Fruit fly (Drosophila melanogaster) whole organism, embryonic: ENCODE results near the gene NK7.1.

ENCODE experiments used
- Ada2b ChIP-seq: fragments of 200-800 bp; sonication (Bioruptor generic); IDR thresholded peaks from 2 replicates; pipeline ENCODE4 v1.3.6; 2022; ENCODE audit warnings: missing biosample characterization, missing genetic modification characterization
- Asciz ChIP-seq: fragments of 200-800 bp; sonication (Bioruptor generic); optimal IDR thresholded peaks from 2 replicates; lab custom pipeline; 2017; ENCODE audit warnings: missing biosample characterization, mild to moderate bottlenecking, missing genetic modification characterization, missing genetic modification reagents
- C15 ChIP-seq: fragments of 200-800 bp; sonication (Bioruptor generic); IDR thresholded peaks from 3 replicates; pipeline ENCODE4 v1.3.6; 2022; ENCODE audit warnings: missing biosample characterization, missing genetic modification characterization
- CG10147 ChIP-seq: fragments of 200-800 bp; sonication (Bioruptor generic); optimal IDR thresholded peaks from 2 replicates; lab custom pipeline; 2019; ENCODE audit warnings: missing biosample characterization, mild to moderate bottlenecking, missing genetic modification characterization, moderate library complexity
- CG10366 ChIP-seq: fragments of 200-800 bp; sonication (Bioruptor generic); IDR thresholded peaks from 2 replicates; pipeline ENCODE4 v1.3.6; 2022; ENCODE audit warnings: missing biosample characterization, missing genetic modification characterization
- CG12769 ChIP-seq: fragments of 200-800 bp; sonication (Bioruptor generic); optimal IDR thresholded peaks from 2 replicates; lab custom pipeline; 2019; ENCODE audit warnings: missing biosample characterization, mild to moderate bottlenecking, missing genetic modification characterization, moderate library complexity
- CG13894 ChIP-seq: fragments of 200-800 bp; sonication (Bioruptor generic); optimal IDR thresholded peaks from 3 replicates; lab custom pipeline; 2018; ENCODE audit warnings: missing biosample characterization, mild to moderate bottlenecking, missing genetic modification characterization, moderate library complexity
- CG15269 ChIP-seq: fragments of 200-800 bp; sonication (Bioruptor generic); optimal IDR thresholded peaks from 2 replicates; lab custom pipeline; 2018; ENCODE audit warnings: missing biosample characterization, mild to moderate bottlenecking, missing genetic modification characterization, moderate library complexity
- CG15696 ChIP-seq: fragments of 200-800 bp; sonication (Bioruptor generic); optimal IDR thresholded peaks from 2 replicates; lab custom pipeline; 2019; ENCODE audit warnings: missing biosample characterization, mild to moderate bottlenecking, missing genetic modification characterization, moderate library complexity
- CG17359 ChIP-seq: fragments of 200-800 bp; sonication (Bioruptor generic); optimal IDR thresholded peaks from 3 replicates; lab custom pipeline; 2018; ENCODE audit warnings: missing biosample characterization, mild to moderate bottlenecking, missing genetic modification characterization, moderate library complexity
- CG17361 ChIP-seq: fragments of 200-800 bp; sonication (Bioruptor generic); IDR thresholded peaks from 3 replicates; pipeline ENCODE4 v1.3.6; 2022; ENCODE audit warnings: missing biosample characterization, missing genetic modification characterization
- CG17829 ChIP-seq: fragments of 200-800 bp; optimal IDR thresholded peaks from 2 replicates; lab custom pipeline; 2019; ENCODE audit warnings: missing biosample characterization, mild to moderate bottlenecking, missing genetic modification characterization, moderate library complexity
- CG30431 ChIP-seq: fragments of 200-800 bp; sonication (Bioruptor generic); optimal IDR thresholded peaks from 2 replicates; lab custom pipeline; 2017; ENCODE audit warnings: missing biosample characterization, missing genetic modification characterization
- CG31365 ChIP-seq: fragments of 200-800 bp; sonication (Bioruptor generic); optimal IDR thresholded peaks from 2 replicates; lab custom pipeline; 2018; ENCODE audit warnings: missing biosample characterization, mild to moderate bottlenecking, missing genetic modification characterization
- CG31441 ChIP-seq: fragments of 200-800 bp; sonication (Bioruptor generic); IDR thresholded peaks from 2 replicates; pipeline ENCODE4 v1.3.6; 2022; ENCODE audit warnings: missing biosample characterization, missing genetic modification characterization
- CG32532 ChIP-seq: fragments of 200-800 bp; sonication (Bioruptor generic); IDR thresholded peaks from 2 replicates; pipeline ENCODE4 v1.3.6; 2022; ENCODE audit warnings: missing biosample characterization, missing genetic modification characterization
- CG3847 ChIP-seq: fragments of 200-800 bp; sonication (Bioruptor generic); IDR thresholded peaks from 2 replicates; pipeline ENCODE4 v1.3.6; 2022; ENCODE audit warnings: missing biosample characterization, missing genetic modification characterization
- CG4282 ChIP-seq: fragments of 200-800 bp; sonication (Bioruptor generic); optimal IDR thresholded peaks from 2 replicates; lab custom pipeline; 2016; ENCODE audit warnings: missing biosample characterization, missing genetic modification characterization
- CG6654 ChIP-seq: fragments of 200-800 bp; sonication (Bioruptor generic); optimal IDR thresholded peaks from 2 replicates; lab custom pipeline; 2017; ENCODE audit warnings: missing biosample characterization, mild to moderate bottlenecking, missing genetic modification characterization
- CG6683 ChIP-seq: fragments of 200-800 bp; sonication (Bioruptor generic); optimal IDR thresholded peaks from 2 replicates; lab custom pipeline; 2017; ENCODE audit warnings: missing biosample characterization, mild to moderate bottlenecking, missing genetic modification characterization, missing genetic modification reagents
- CG8388 ChIP-seq: fragments of 200-800 bp; sonication (Bioruptor generic); optimal IDR thresholded peaks from 2 replicates; lab custom pipeline; 2019; ENCODE audit warnings: missing biosample characterization, mild to moderate bottlenecking, missing genetic modification characterization, moderate library complexity
- CG9932 ChIP-seq: fragments of 200-800 bp; sonication (Bioruptor generic); IDR thresholded peaks from 2 replicates; pipeline ENCODE4 v1.3.6; 2022; ENCODE audit warnings: missing biosample characterization, missing genetic modification characterization
- Dbx ChIP-seq: fragments of 200-800 bp; sonication (Bioruptor generic); IDR thresholded peaks from 3 replicates; pipeline ENCODE4 v1.3.6; 2022; ENCODE audit warnings: missing biosample characterization, missing genetic modification characterization
- Ets65A ChIP-seq: fragments of 200-800 bp; sonication (Bioruptor generic); peaks from one replicate; lab custom pipeline; 2016; ENCODE audit warnings: missing biosample characterization, missing genetic modification characterization
- Hr51 ChIP-seq, 2 experiments: fragments of 200-800 bp; sonication (Bioruptor generic); optimal IDR thresholded peaks; 2 replicates in 1 of 2; 3 replicates in 1 of 2; lab custom pipeline; 2016 to 2018; ENCODE audit warnings: missing biosample characterization in 2 of 2, missing genetic modification characterization in 2 of 2, mild to moderate bottlenecking in 1 of 2, moderate library complexity in 1 of 2
- Jarid2 ChIP-seq: fragments of 200-800 bp; sonication (Bioruptor generic); optimal IDR thresholded peaks from 3 replicates; lab custom pipeline; 2017; ENCODE audit warnings: mild to moderate bottlenecking, missing biosample characterization, missing genetic modification reagents, missing genetic modification characterization
- MBD-R2 ChIP-seq: fragments of 200-800 bp; sonication (Bioruptor generic); IDR thresholded peaks from 2 replicates; pipeline ENCODE4 v1.3.6; 2022; ENCODE audit warnings: missing biosample characterization, missing genetic modification characterization
- Mrtf ChIP-seq: fragments of 200-800 bp; sonication (Bioruptor generic); IDR thresholded peaks from 3 replicates; pipeline ENCODE4 v1.3.6; 2022; ENCODE audit warnings: missing biosample characterization, missing genetic modification characterization
- Oli ChIP-seq: fragments of 200-800 bp; sonication (Bioruptor generic); optimal IDR thresholded peaks from 2 replicates; lab custom pipeline; 2018; ENCODE audit warnings: missing biosample characterization, mild to moderate bottlenecking, missing genetic modification characterization, moderate library complexity
- Ravus ChIP-seq: fragments of 200-800 bp; sonication (Bioruptor generic); IDR thresholded peaks from 2 replicates; pipeline ENCODE4 v1.3.6; 2022; ENCODE audit warnings: missing biosample characterization, missing genetic modification characterization
- Rfx ChIP-seq: fragments of 200-800 bp; sonication (Bioruptor generic); IDR thresholded peaks from 2 replicates; pipeline ENCODE4 v1.3.6; 2022; ENCODE audit warnings: missing biosample characterization, missing genetic modification characterization
- Sin3A ChIP-seq: fragments of >200 bp; optimal IDR thresholded peaks from 2 replicates; lab custom pipeline; 2018
- Xrp1 ChIP-seq: fragments of 200-800 bp; sonication (Bioruptor generic); IDR thresholded peaks from 2 replicates; pipeline ENCODE4 v1.3.6; 2022; ENCODE audit warnings: missing biosample characterization, missing genetic modification characterization
- ab ChIP-seq: fragments of 200-800 bp; sonication (Bioruptor generic); optimal IDR thresholded peaks from 2 replicates; lab custom pipeline; 2016; ENCODE audit warnings: missing biosample characterization, missing genetic modification characterization
- ara ChIP-seq: fragments of 200-800 bp; sonication (Bioruptor generic); IDR thresholded peaks from 2 replicates; pipeline ENCODE4 v1.3.6; 2022; ENCODE audit warnings: missing biosample characterization, missing genetic modification characterization
- bab2 ChIP-seq: fragments of 200-800 bp; sonication (Bioruptor generic); optimal IDR thresholded peaks from 2 replicates; lab custom pipeline; 2016; ENCODE audit warnings: missing biosample characterization, missing genetic modification characterization
- dan ChIP-seq: fragments of 200-800 bp; sonication (Bioruptor generic); IDR thresholded peaks from 2 replicates; pipeline ENCODE4 v1.3.6; 2022; ENCODE audit warnings: missing biosample characterization, missing genetic modification characterization
- fd64A ChIP-seq: fragments of 200-800 bp; sonication (Bioruptor generic); optimal IDR thresholded peaks from 3 replicates; lab custom pipeline; 2018; ENCODE audit warnings: missing biosample characterization, mild to moderate bottlenecking, missing genetic modification characterization
- hkb ChIP-seq, 2 experiments: fragments of 200-800 bp in 1 of 2; fragments of >200 bp in 1 of 2; sonication (Bioruptor generic) in 1 of 2; IDR thresholded peaks in 1 of 2; optimal IDR thresholded peaks in 1 of 2; 2 replicates each; pipeline versions ENCODE4 v1.3.6 to Lab custom; 2017 to 2022; ENCODE audit warnings: missing biosample characterization in 1 of 2, missing genetic modification characterization in 1 of 2
- ind ChIP-seq: fragments of 200-800 bp; sonication (Bioruptor generic); optimal IDR thresholded peaks from 3 replicates; lab custom pipeline; 2016; ENCODE audit warnings: missing biosample characterization, missing genetic modification characterization
- kni ChIP-seq: fragments of 200-800 bp; sonication (Bioruptor generic); optimal IDR thresholded peaks from 3 replicates; lab custom pipeline; 2017; ENCODE audit warnings: mild to moderate bottlenecking, missing biosample characterization, missing genetic modification reagents, missing genetic modification characterization
- mam ChIP-seq: fragments of 200-800 bp; sonication (Bioruptor generic); optimal IDR thresholded peaks from 3 replicates; lab custom pipeline; 2016; ENCODE audit warnings: missing biosample characterization, missing genetic modification characterization
- otp ChIP-seq: fragments of 200-800 bp; sonication (Bioruptor generic); IDR thresholded peaks from 3 replicates; pipeline ENCODE4, ENCODE4 v1.3.6; 2022; ENCODE audit warnings: missing biosample characterization, missing genetic modification characterization
- pb ChIP-seq: fragments of 200-800 bp; sonication (Bioruptor generic); optimal IDR thresholded peaks from 3 replicates; lab custom pipeline; 2016; ENCODE audit warnings: missing biosample characterization, missing genetic modification characterization
- peb ChIP-seq: fragments of 200-800 bp; sonication (Bioruptor generic); IDR thresholded peaks from 2 replicates; pipeline ENCODE4 v1.3.6; 2022; ENCODE audit warnings: missing biosample characterization, missing genetic modification characterization
- sens-2 ChIP-seq: fragments of 200-800 bp; sonication (Bioruptor generic); IDR thresholded peaks from 2 replicates; pipeline ENCODE4 v1.3.6; 2022; ENCODE audit warnings: missing biosample characterization, missing genetic modification characterization
- sima ChIP-seq: fragments of 200-800 bp; sonication (Bioruptor generic); optimal IDR thresholded peaks from 2 replicates; lab custom pipeline; 2016; ENCODE audit warnings: missing biosample characterization, missing genetic modification characterization
- sob ChIP-seq: fragments of 200-800 bp; sonication (Bioruptor generic); IDR thresholded peaks from 2 replicates; pipeline ENCODE4 v1.3.6; 2022; ENCODE audit warnings: missing biosample characterization, missing genetic modification characterization
- ssp ChIP-seq: fragments of 200-800 bp; sonication (Bioruptor generic); IDR thresholded peaks from 2 replicates; pipeline ENCODE4 v1.3.6; 2022; ENCODE audit warnings: missing biosample characterization, missing genetic modification characterization
- trem ChIP-seq: fragments of 200-800 bp; optimal IDR thresholded peaks from 3 replicates; lab custom pipeline; 2019; ENCODE audit warnings: missing biosample characterization, mild to moderate bottlenecking, missing genetic modification characterization, moderate library complexity
- vvl ChIP-seq: fragments of 200-800 bp; sonication (Bioruptor generic); IDR thresholded peaks from 2 replicates; pipeline ENCODE4 v1.3.6; 2022; ENCODE audit warnings: missing biosample characterization, missing genetic modification characterization

Gene NK7.1

DNA sequence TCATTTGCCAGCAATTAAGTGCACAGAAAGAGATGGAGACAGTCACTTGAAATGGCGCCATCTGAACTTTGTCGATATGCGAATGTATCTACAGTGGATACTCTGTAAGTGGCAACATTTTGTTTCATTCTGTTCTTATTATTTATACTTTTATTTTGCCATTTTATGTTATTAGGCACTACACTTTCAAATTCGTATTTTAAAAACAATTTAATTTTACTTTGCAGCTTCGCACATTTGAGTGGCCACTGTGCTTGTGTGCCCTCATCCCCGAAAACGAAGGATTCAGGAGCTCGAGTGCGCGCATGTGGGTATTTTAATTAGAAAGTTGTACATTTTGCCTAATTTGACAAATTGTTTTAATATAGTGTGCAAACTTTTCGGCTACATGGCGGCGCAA, 15.3 kb downstream of the NK7.1 start (continued):
- 0 out of 2 replicates have a peak, but pooled peaks have one; percentile 15 for TF ChIP-seq CG32532 (GFP tag; lab: Robert Waterston, UW)
- TF ChIP-seq CG13894 (tag; lab: Kevin White, UChicago), result peak; percentile 20
- TF ChIP-seq CG15269 (tag; lab: Kevin White, UChicago), result peak; percentile 49
- TF ChIP-seq kni (GFP tag; lab: Kevin White, UChicago), result no peak
- TF ChIP-seq CG15696 (tag; lab: Kevin White, UChicago), result peak; percentile 49
- TF ChIP-seq Rfx (GFP tag; lab: Robert Waterston, UW), result peak; percentile 40; the same call in 1 of the 2 replicates
- peak; percentile 1 for TF ChIP-seq CG6683 (GFP tag; lab: Kevin White, UChicago)
- TF ChIP-seq ind, result peak; percentile 36
- TF ChIP-seq CG10366 (GFP tag; lab: Robert Waterston, UW), result peak; percentile 30; the same call in 1 of the 2 replicates
- TF ChIP-seq CG12769 (tag; lab: Kevin White, UChicago), result peak; percentile 40
- TF ChIP-seq CG4282 (GFP tag; lab: Kevin White, UChicago), result no peak
- peak; percentile 8 for TF ChIP-seq Oli (tag; lab: Kevin White, UChicago)
- no peak for TF ChIP-seq fd64A (GFP tag; lab: Kevin White, UChicago)
- TF ChIP-seq sima (GFP tag; lab: Kevin White, UChicago), result no peak
- no peak for TF ChIP-seq Ravus (GFP tag; lab: Robert Waterston, UW)
- TF ChIP-seq CG8388 (GFP tag; lab: Kevin White, UChicago), result peak; percentile 27
- peak; percentile 45; the same call in 1 of the 2 replicates for TF ChIP-seq ssp (GFP tag; lab: Robert Waterston, UW)
- peak; percentile 21; the same call in 1 of the 3 replicates for TF ChIP-seq otp
- TF ChIP-seq Mrtf (GFP tag; lab: Robert Waterston, UW), result peak; percentile 34; the same call in 1 of the 3 replicates
- TF ChIP-seq vvl (GFP tag; lab: Robert Waterston, UW), result peak; percentile 79
- TF ChIP-seq CG17359 (tag; lab: Kevin White, UChicago), result peak; percentile 51
- TF ChIP-seq Jarid2 (GFP tag; lab: Kevin White, UChicago), result no peak
- TF ChIP-seq sens-2, result 0 out of 2 replicates have a peak, but pooled peaks have one; percentile 36
- peak; percentile 82 for TF ChIP-seq Ets65A (GFP tag; lab: Kevin White, UChicago)
- no peak for TF ChIP-seq Sin3A (lab: Kevin White, UChicago)
- peak; percentile 62 for TF ChIP-seq Xrp1 (GFP tag; lab: Robert Waterston, UW)
- peak; percentile 20 for TF ChIP-seq CG10147 (GFP tag; lab: Kevin White, UChicago)
- 0 out of 2 replicates have a peak, but pooled peaks have one; percentile 25 for TF ChIP-seq peb (GFP tag; lab: Robert Waterston, UW)
- TF ChIP-seq CG3847 (GFP tag; lab: Robert Waterston, UW), result peak; percentile 40
- TF ChIP-seq pb (GFP tag; lab: Kevin White, UChicago), result no peak
- peak; percentile 24 for TF ChIP-seq CG30431 (GFP tag; lab: Kevin White, UChicago)
- peak; percentile 65; the same call in 2 of the 3 replicates for TF ChIP-seq Dbx
- TF ChIP-seq ab (GFP tag; lab: Kevin White, UChicago), result no peak
- peak in 1 of 2 experiments; percentile 43 for TF ChIP-seq Hr51 (GFP tag; optimal IDR thresholded peaks at IDR 0.05; lab: Kevin White, UChicago)
- TF ChIP-seq Ada2b (GFP tag; lab: Robert Waterston, UW), result 0 out of 2 replicates have a peak, but pooled peaks have one; percentile 47
- no peak for TF ChIP-seq trem (tag; lab: Kevin White, UChicago)
- peak; percentile 32 for TF ChIP-seq mam
- no peak for TF ChIP-seq dan
- TF ChIP-seq CG6654 (GFP tag; lab: Kevin White, UChicago), result no peak
- TF ChIP-seq CG31365 (tag; lab: Kevin White, UChicago), result no peak
- TF ChIP-seq hkb (optimal IDR thresholded peaks at IDR 0.05; lab: Kevin White, UChicago), result no peak
- peak; percentile 55; the same call in 1 of the 2 replicates for TF ChIP-seq hkb (GFP tag; IDR thresholded peaks at IDR 0.05; lab: Robert Waterston, UW)
- peak; percentile 18 for TF ChIP-seq bab2 (GFP tag; lab: Kevin White, UChicago)
- TF ChIP-seq MBD-R2 (GFP tag; lab: Robert Waterston, UW), result peak; percentile 13; the same call in 1 of the 2 replicates
- TF ChIP-seq Asciz (GFP tag; lab: Kevin White, UChicago), result peak; percentile 6
- peak; percentile 40; the same call in 1 of the 2 replicates for TF ChIP-seq CG31441 (GFP tag; lab: Robert Waterston, UW)
- TF ChIP-seq sob (GFP tag; lab: Robert Waterston, UW), result peak; percentile 45; the same call in 1 of the 2 replicates
- peak; percentile 63 for TF ChIP-seq ara
- no peak for TF ChIP-seq CG9932 (GFP tag; lab: Robert Waterston, UW)
- 0 out of 3 replicates have a peak, but pooled peaks have one; percentile 19 for TF ChIP-seq CG17361
- no peak for TF ChIP-seq C15 (GFP tag; lab: Robert Waterston, UW)
- peak; percentile 26 for TF ChIP-seq CG17829
